Worm (Caenorhabditis elegans) whole organism, L3 larva: ENCODE measurements around the gene C06A6.7.

Experiments
- ceh-9 ChIP-seq: sonication (generic microtip); optimal IDR thresholded peaks from 2 replicates; lab custom pipeline; 2018; ENCODE audit warnings: missing biosample characterization, missing genetic modification characterization
- elt-2 ChIP-seq: sonication (generic microtip); optimal IDR thresholded peaks from 2 replicates; lab custom pipeline; 2016; ENCODE audit warnings: missing genetic modification reagents, mild to moderate bottlenecking, missing genetic modification characterization, missing compliant biosample characterization

DNA sequence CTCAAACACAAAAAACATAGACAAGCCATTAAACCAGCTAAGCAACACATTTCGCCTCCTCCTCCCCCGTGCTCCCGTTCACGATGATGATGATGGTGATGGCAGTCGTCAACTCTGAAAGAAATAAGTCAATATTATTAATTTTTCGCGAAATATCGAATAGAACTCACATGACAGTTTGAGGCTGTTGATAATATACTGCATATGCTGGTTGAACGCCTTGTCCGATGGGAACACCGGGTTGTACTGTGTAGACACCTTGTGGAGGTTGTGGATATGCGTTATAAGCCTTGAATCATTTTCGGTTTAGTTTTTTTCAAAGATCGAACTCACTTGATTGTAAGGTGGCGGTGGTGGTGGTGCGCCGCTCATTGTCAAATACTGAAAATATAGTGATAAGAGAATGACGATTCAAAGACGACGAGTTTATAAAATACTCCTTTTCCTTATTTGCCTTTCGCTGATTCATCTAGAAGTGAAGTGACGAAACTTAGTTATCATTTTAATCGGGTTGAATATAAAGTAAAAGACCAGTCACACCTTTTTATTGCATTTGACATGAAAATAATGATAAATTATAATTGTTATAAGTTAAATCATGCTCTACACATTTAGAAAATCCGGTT, 46.4 kb downstream of the C06A6.7 start, which contains the start of gene C33H5.13:
- TF ChIP-seq ceh-9 (tag; lab: Kevin White, UChicago) = no peak
- TF ChIP-seq elt-2 = peak; percentile 79
